Worm (Caenorhabditis elegans) whole organism, L4 larva: ENCODE data around the gene ndub-3.

Experiments
- ctbp-1 ChIP-seq: fragments of 200-800 bp; sonication (Bioruptor generic); IDR thresholded peaks from 2 replicates; pipeline ENCODE4 v1.3.6; 2022; ENCODE audit warnings: missing genetic modification reagents, missing genetic modification characterization, missing compliant biosample characterization
- unc-130 ChIP-seq: sonication (generic microtip); optimal IDR thresholded peaks from 2 replicates; lab custom pipeline; 2016; ENCODE audit warnings: missing genetic modification reagents, missing genetic modification characterization, missing compliant biosample characterization

DNA sequence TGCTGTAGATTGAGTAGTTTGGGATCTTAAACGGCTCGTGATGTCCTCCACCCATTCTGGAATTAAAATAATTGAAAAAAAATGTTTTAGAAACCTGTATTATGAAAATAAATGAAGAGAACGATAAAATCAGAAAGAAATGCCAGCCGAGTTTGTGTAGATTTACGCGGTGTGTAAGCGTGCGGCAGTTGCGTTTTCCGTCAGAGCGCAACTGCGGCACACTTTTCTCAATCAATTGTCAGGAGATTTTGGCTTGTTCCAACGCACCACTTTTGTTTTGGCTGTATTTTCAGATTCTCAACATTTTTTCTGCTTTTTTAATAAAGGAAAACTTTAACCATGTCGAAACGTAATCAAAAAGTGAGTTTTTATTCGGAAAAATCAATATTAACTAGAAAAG is at the start of gene ndub-3, which contains the start of gene C18E9.2:
- TF ChIP-seq ctbp-1 (no peak), unc-130 (no peak)
